Worm (Caenorhabditis elegans): Measurements from ENCODE around the gene clec-218.

clec-218 gene

ce11 chrV:8267275-8267674 lies 40.5 kb upstream of the clec-218 start:
- TF ChIP-seq elt-2 (tag; optimal IDR thresholded peaks at IDR 0.05) (peak; percentile 95), lin-35 (GFP tag; optimal IDR thresholded peaks at IDR 0.05) (peak in 1 of 2 experiments; percentile 31), tlp-1 (tag; optimal IDR thresholded peaks at IDR 0.05) (peak; percentile 87), grh-1 (GFP tag; IDR thresholded peaks at IDR 0.05) (no peak), aly-2 (tag; optimal IDR thresholded peaks at IDR 0.05) (peak; percentile 64), egl-27 (tag; optimal IDR thresholded peaks at IDR 0.05) (no peak), jun-1 (tag; optimal IDR thresholded peaks at IDR 0.05) (peak; percentile 13)

- TF ChIP-seq sox-4 (tag; optimal IDR thresholded peaks at IDR 0.05) (no peak), nhr-237 (tag; optimal IDR thresholded peaks at IDR 0.05) (no peak), snu-23 (GFP tag; optimal IDR thresholded peaks at IDR 0.05) (no peak), nhr-20 (tag; optimal IDR thresholded peaks at IDR 0.05) (no peak), nhr-90 (tag; optimal IDR thresholded peaks at IDR 0.05; ENCODE audit: poor library complexity) (no peak), elt-2 (tag; optimal IDR thresholded peaks at IDR 0.05) (peak; percentile 86), efl-3 (GFP tag; optimal IDR thresholded peaks at IDR 0.05) (no peak), unc-130 (tag; optimal IDR thresholded peaks at IDR 0.05) (no peak), nhr-47 (tag; optimal IDR thresholded peaks at IDR 0.05) (no peak), hlh-17 (GFP tag; optimal IDR thresholded peaks at IDR 0.05; ENCODE audit: borderline replicate concordance) (no peak), unc-62 (GFP tag; optimal IDR thresholded peaks at IDR 0.05) (no peak), lin-14 (GFP tag; optimal IDR thresholded peaks at IDR 0.05) (no peak), efl-1 (optimal IDR thresholded peaks at IDR 0.05) (no peak), efl-1 (GFP tag; optimal IDR thresholded peaks at IDR 0.05 in 1 of 2) (peak in 1 of 2 experiments; percentile 74), nhr-19 (GFP tag; conservative IDR thresholded peaks at IDR 0.05) (no peak), isw-1 (GFP tag; IDR thresholded peaks at IDR 0.05) (no peak), mef-2 (tag; optimal IDR thresholded peaks at IDR 0.05) (no peak), lin-35 (GFP tag; optimal IDR thresholded peaks at IDR 0.05) (peak in 1 of 2 experiments; percentile 8)
These were observed 38.8 kb upstream of the clec-218 start, which contains the start of the genes asp-6 and asp-12 for ce11 chrV:8268902-8269301. Gene asp-6 (minus strand): TSS chrV:8268937. Gene asp-12 (plus strand): TSS chrV:8269210.

- TF ChIP-seq dsc-1 (tag; optimal IDR thresholded peaks at IDR 0.05): no peak
- no peak for TF ChIP-seq snpc-4 (tag; optimal IDR thresholded peaks at IDR 0.05)
- no peak for TF ChIP-seq jun-1 (tag; optimal IDR thresholded peaks at IDR 0.05)
- peak; percentile 97 for TF ChIP-seq elt-2 (tag; optimal IDR thresholded peaks at IDR 0.05)
- no peak for TF ChIP-seq ceh-82 (tag; optimal IDR thresholded peaks at IDR 0.05)
- TF ChIP-seq fkh-8 (tag; optimal IDR thresholded peaks at IDR 0.05): no peak
- no peak for TF ChIP-seq vab-15 (tag; optimal IDR thresholded peaks at IDR 0.05)
- TF ChIP-seq lin-35 (GFP tag; optimal IDR thresholded peaks at IDR 0.05): peak in 1 of 2 experiments; percentile 6
- no peak for TF ChIP-seq unc-130 (tag; optimal IDR thresholded peaks at IDR 0.05)
- peak; percentile 12 for TF ChIP-seq nhr-90 (tag; optimal IDR thresholded peaks at IDR 0.05; ENCODE audit: poor library complexity)
- TF ChIP-seq hlh-17 (GFP tag; optimal IDR thresholded peaks at IDR 0.05; ENCODE audit: borderline replicate concordance): no peak
- no peak for TF ChIP-seq snu-23 (GFP tag; optimal IDR thresholded peaks at IDR 0.05)
- no peak for TF ChIP-seq zag-1 (tag; optimal IDR thresholded peaks at IDR 0.05)
- no peak for TF ChIP-seq dpl-1 (GFP tag; optimal IDR thresholded peaks at IDR 0.05)
- TF ChIP-seq mdl-1 (tag; optimal IDR thresholded peaks at IDR 0.05): no peak
- no peak for TF ChIP-seq nhr-11 (tag; optimal IDR thresholded peaks at IDR 0.05)
- no peak for TF ChIP-seq xbp-1 (tag; optimal IDR thresholded peaks at IDR 0.05)
- TF ChIP-seq egl-27 (tag; optimal IDR thresholded peaks at IDR 0.05): no peak
- TF ChIP-seq C04F5.9 (tag; optimal IDR thresholded peaks at IDR 0.05): no peak
- TF ChIP-seq lir-3 (tag; optimal IDR thresholded peaks at IDR 0.05; ENCODE audit: poor library complexity): no peak
- TF ChIP-seq ceh-8 (GFP tag; optimal IDR thresholded peaks at IDR 0.05): no peak
- TF ChIP-seq F16B12.6 (tag; optimal IDR thresholded peaks at IDR 0.05): no peak
- peak; percentile 13 for TF ChIP-seq nhr-71 (tag; optimal IDR thresholded peaks at IDR 0.05)
- no peak for TF ChIP-seq nhr-47 (tag; optimal IDR thresholded peaks at IDR 0.05)
- no peak for TF ChIP-seq lsy-2 (tag; optimal IDR thresholded peaks at IDR 0.05)
- no peak for TF ChIP-seq nhr-12 (tag; optimal IDR thresholded peaks at IDR 0.05)
- TF ChIP-seq fkh-10 (GFP tag; optimal IDR thresholded peaks at IDR 0.05): no peak
- TF ChIP-seq fos-1 (tag; optimal IDR thresholded peaks at IDR 0.05): no peak
- TF ChIP-seq isw-1 (GFP tag; IDR thresholded peaks at IDR 0.05): no peak
- TF ChIP-seq ceh-88 (GFP tag; IDR thresholded peaks at IDR 0.05): no peak
- TF ChIP-seq ets-5 (GFP tag; IDR thresholded peaks at IDR 0.05): no peak
- no peak for TF ChIP-seq elt-3 (tag; optimal IDR thresholded peaks at IDR 0.05)
- TF ChIP-seq swsn-7 (tag; optimal IDR thresholded peaks at IDR 0.05): no peak
- TF ChIP-seq egl-13 (tag; optimal IDR thresholded peaks at IDR 0.05): no peak
- no peak for TF ChIP-seq rnt-1 (tag; optimal IDR thresholded peaks at IDR 0.05)
These were observed 37.9 kb upstream of the clec-218 start for ce11 chrV:8269878-8270277.

Data from whole organism, L1 larva.